Fruit fly (Drosophila melanogaster) whole organism, embryonic: Measurements from ENCODE around the gene Vps37B.

Experiments used
- CG11247 ChIP-seq: fragments of 200-800 bp; sonication (Bioruptor generic); IDR thresholded peaks from 2 replicates; pipeline ENCODE4 v1.3.6; 2022; ENCODE audit warnings: missing biosample characterization, missing genetic modification characterization
- CG13624 ChIP-seq: fragments of 200-800 bp; sonication (Bioruptor generic); optimal IDR thresholded peaks from 2 replicates; lab custom pipeline; 2016; ENCODE audit warnings: missing biosample characterization, missing genetic modification characterization
- CG18599 ChIP-seq: fragments of 200-800 bp; sonication (Bioruptor generic); optimal IDR thresholded peaks from 3 replicates; lab custom pipeline; 2017; ENCODE audit warnings: missing biosample characterization, missing genetic modification characterization, mild to moderate bottlenecking, moderate library complexity, missing genetic modification reagents
- CG2875 ChIP-seq: fragments of 200-800 bp; sonication (Bioruptor generic); optimal IDR thresholded peaks from 2 replicates; lab custom pipeline; 2017; ENCODE audit warnings: missing biosample characterization, mild to moderate bottlenecking, missing genetic modification characterization, missing genetic modification reagents
- CG30403 ChIP-seq: fragments of 200-800 bp; sonication (Bioruptor generic); optimal IDR thresholded peaks from 3 replicates; lab custom pipeline; 2016; ENCODE audit warnings: missing biosample characterization, missing genetic modification characterization
- CG30431 ChIP-seq: fragments of 200-800 bp; sonication (Bioruptor generic); optimal IDR thresholded peaks from 2 replicates; lab custom pipeline; 2017; ENCODE audit warnings: missing biosample characterization, missing genetic modification characterization
- CG3065 ChIP-seq: fragments of 200-800 bp; sonication (Bioruptor generic); optimal IDR thresholded peaks from 2 replicates; lab custom pipeline; 2016; ENCODE audit warnings: missing biosample characterization, missing genetic modification characterization
- CG31365 ChIP-seq: fragments of 200-800 bp; sonication (Bioruptor generic); optimal IDR thresholded peaks from 2 replicates; lab custom pipeline; 2018; ENCODE audit warnings: missing biosample characterization, mild to moderate bottlenecking, missing genetic modification characterization
- CG31388 ChIP-seq: fragments of 200-800 bp; sonication (Bioruptor generic); optimal IDR thresholded peaks from 2 replicates; lab custom pipeline; 2016; ENCODE audit warnings: missing biosample characterization, missing genetic modification characterization
- CG4820 ChIP-seq: fragments of 200-800 bp; sonication (Bioruptor generic); optimal IDR thresholded peaks from 3 replicates; lab custom pipeline; 2016; ENCODE audit warnings: missing biosample characterization, missing genetic modification characterization
- CG7357 ChIP-seq: fragments of 200-800 bp; sonication (Bioruptor generic); IDR thresholded peaks from 3 replicates; pipeline ENCODE4 v1.3.6; 2022; ENCODE audit warnings: missing biosample characterization, missing genetic modification characterization
- CG7786 ChIP-seq: fragments of 200-800 bp; sonication (Bioruptor generic); optimal IDR thresholded peaks from 2 replicates; lab custom pipeline; 2016; ENCODE audit warnings: missing biosample characterization, missing genetic modification characterization
- CG7839 ChIP-seq: fragments of 200-800 bp; sonication (Bioruptor generic); optimal IDR thresholded peaks from 3 replicates; lab custom pipeline; 2018; ENCODE audit warnings: missing biosample characterization, mild to moderate bottlenecking, missing genetic modification characterization, moderate library complexity
- CG9215 ChIP-seq: fragments of 200-800 bp; sonication (Bioruptor generic); IDR thresholded peaks from 2 replicates; pipeline ENCODE4 v1.3.6; 2022; ENCODE audit warnings: missing biosample characterization, missing genetic modification characterization
- CG9437 ChIP-seq: fragments of 200-800 bp; sonication (Bioruptor generic); optimal IDR thresholded peaks from 2 replicates; lab custom pipeline; 2018; ENCODE audit warnings: missing biosample characterization, mild to moderate bottlenecking, missing genetic modification characterization
- Camta ChIP-seq: fragments of 200-800 bp; sonication (Bioruptor generic); optimal IDR thresholded peaks from 2 replicates; lab custom pipeline; 2016; ENCODE audit warnings: missing biosample characterization, missing genetic modification characterization
- CkIIα-i1 ChIP-seq: fragments of 200-800 bp; sonication (Bioruptor generic); IDR thresholded peaks from 2 replicates; pipeline ENCODE4 v1.3.6; 2022; ENCODE audit warnings: missing biosample characterization, missing genetic modification characterization
- Dbx ChIP-seq: fragments of 200-800 bp; sonication (Bioruptor generic); IDR thresholded peaks from 3 replicates; pipeline ENCODE4 v1.3.6; 2022; ENCODE audit warnings: missing biosample characterization, missing genetic modification characterization
- Deaf1 ChIP-seq: fragments of 200-800 bp; optimal IDR thresholded peaks from 3 replicates; lab custom pipeline; 2019; ENCODE audit warnings: missing biosample characterization, mild to moderate bottlenecking, missing genetic modification characterization, moderate library complexity
- Dek ChIP-seq: fragments of 200-800 bp; sonication (Bioruptor generic); optimal IDR thresholded peaks from 3 replicates; lab custom pipeline; 2019; ENCODE audit warnings: missing biosample characterization, mild to moderate bottlenecking, missing genetic modification characterization, moderate library complexity
- Dref ChIP-seq: fragments of 200-800 bp; sonication (Bioruptor generic); IDR thresholded peaks from 2 replicates; pipeline ENCODE4 v1.3.6; 2022; ENCODE audit warnings: missing biosample characterization, missing genetic modification characterization
- Drgx ChIP-seq: fragments of 200-800 bp; sonication (Bioruptor generic); IDR thresholded peaks from 2 replicates; pipeline ENCODE4 v1.3.6; 2022; ENCODE audit warnings: missing biosample characterization, missing genetic modification characterization
- E2f2 ChIP-seq: fragments of 200-800 bp; sonication (Bioruptor generic); IDR thresholded peaks from 2 replicates; pipeline ENCODE4 v1.3.6; 2022; ENCODE audit warnings: missing biosample characterization, missing genetic modification characterization
- Ets97D ChIP-seq: fragments of 200-800 bp; sonication (Bioruptor generic); optimal IDR thresholded peaks from 3 replicates; lab custom pipeline; 2016; ENCODE audit warnings: missing biosample characterization, missing genetic modification characterization
- Lpt ChIP-seq: fragments of >200 bp; optimal IDR thresholded peaks from 2 replicates; lab custom pipeline; 2018; ENCODE audit warnings: missing biosample characterization, missing genetic modification characterization
- MBD-R2 ChIP-seq: fragments of 200-800 bp; sonication (Bioruptor generic); IDR thresholded peaks from 2 replicates; pipeline ENCODE4 v1.3.6; 2022; ENCODE audit warnings: missing biosample characterization, missing genetic modification characterization
- Mad ChIP-seq: fragments of 200-800 bp; sonication (Bioruptor generic); optimal IDR thresholded peaks from 2 replicates; lab custom pipeline; 2016; ENCODE audit warnings: missing biosample characterization, missing genetic modification characterization
- NC2α ChIP-seq: fragments of 200-800 bp; sonication (Bioruptor generic); optimal IDR thresholded peaks from 2 replicates; lab custom pipeline; 2016; ENCODE audit warnings: missing biosample characterization, missing genetic modification characterization
- Six4 ChIP-seq: fragments of 200-800 bp; sonication (Bioruptor generic); optimal IDR thresholded peaks from 2 replicates; lab custom pipeline; 2016; ENCODE audit warnings: missing biosample characterization, missing genetic modification characterization
- Spps ChIP-seq: fragments of 200-800 bp; sonication (Bioruptor generic); optimal IDR thresholded peaks from 2 replicates; lab custom pipeline; 2018; ENCODE audit warnings: missing biosample characterization, mild to moderate bottlenecking, missing genetic modification characterization
- Xbp1 ChIP-seq: fragments of 200-800 bp; sonication (Bioruptor generic); optimal IDR thresholded peaks from 3 replicates; lab custom pipeline; 2016; ENCODE audit warnings: missing biosample characterization, mild to moderate bottlenecking, missing genetic modification characterization
- ap ChIP-seq: fragments of 200-800 bp; sonication (Bioruptor generic); IDR thresholded peaks from 2 replicates; pipeline ENCODE4 v1.3.6; 2022; ENCODE audit warnings: missing biosample characterization, missing genetic modification characterization
- bbx ChIP-seq: fragments of 200-800 bp; sonication (Bioruptor generic); IDR thresholded peaks from 2 replicates; pipeline ENCODE4 v1.3.6; 2022; ENCODE audit warnings: missing biosample characterization, missing genetic modification characterization; ENCODE audit not compliant: partially characterized antibody
- caup ChIP-seq: fragments of 200-800 bp; sonication (Bioruptor generic); optimal IDR thresholded peaks from 3 replicates; lab custom pipeline; 2017; ENCODE audit warnings: missing biosample characterization, mild to moderate bottlenecking, missing genetic modification characterization, moderate library complexity; ENCODE audit not compliant: severe bottlenecking
- crc ChIP-seq: fragments of 200-800 bp; sonication (Bioruptor generic); optimal IDR thresholded peaks from 2 replicates; lab custom pipeline; 2016; ENCODE audit warnings: missing biosample characterization, missing genetic modification characterization
- cwo ChIP-seq: fragments of 200-800 bp; sonication (Bioruptor generic); optimal IDR thresholded peaks from 3 replicates; lab custom pipeline; 2017; ENCODE audit warnings: missing biosample characterization, missing genetic modification characterization, mild to moderate bottlenecking, moderate library complexity, missing genetic modification reagents
- danr ChIP-seq: fragments of 200-800 bp; sonication (Bioruptor generic); IDR thresholded peaks from 2 replicates; pipeline ENCODE4 v1.3.6; 2022; ENCODE audit warnings: missing biosample characterization, missing genetic modification characterization
- ems ChIP-seq: fragments of 200-800 bp; sonication (Bioruptor generic); optimal IDR thresholded peaks from 3 replicates; lab custom pipeline; 2016; ENCODE audit warnings: missing biosample characterization, missing genetic modification characterization
- grau ChIP-seq: fragments of 200-800 bp; optimal IDR thresholded peaks from 3 replicates; lab custom pipeline; 2019; ENCODE audit warnings: missing biosample characterization, mild to moderate bottlenecking, missing genetic modification characterization, moderate library complexity
- hkb ChIP-seq, 2 experiments: fragments of 200-800 bp in 1 of 2; fragments of >200 bp in 1 of 2; sonication (Bioruptor generic) in 1 of 2; IDR thresholded peaks in 1 of 2; optimal IDR thresholded peaks in 1 of 2; 2 replicates each; pipeline versions ENCODE4 v1.3.6 to Lab custom; 2017 to 2022; ENCODE audit warnings: missing biosample characterization in 1 of 2, missing genetic modification characterization in 1 of 2
- knrl ChIP-seq: fragments of 200-800 bp; sonication (Bioruptor generic); IDR thresholded peaks from 3 replicates; pipeline ENCODE4 v1.3.6; 2022; ENCODE audit warnings: missing biosample characterization, missing genetic modification characterization; ENCODE audit not compliant: partially characterized antibody
- pho ChIP-seq: fragments of 200-800 bp; sonication (Bioruptor generic); optimal IDR thresholded peaks from 2 replicates; lab custom pipeline; 2016; ENCODE audit warnings: missing biosample characterization, missing genetic modification characterization
- sim ChIP-seq: fragments of 200-800 bp; sonication (Bioruptor generic); IDR thresholded peaks from 2 replicates; pipeline ENCODE4 v1.3.6; 2022; ENCODE audit warnings: missing biosample characterization, missing genetic modification characterization
- stc ChIP-seq: fragments of 200-800 bp; sonication (Bioruptor generic); IDR thresholded peaks from 2 replicates; pipeline ENCODE4 v1.3.6; 2022; ENCODE audit warnings: missing biosample characterization, missing genetic modification characterization
- tgo ChIP-seq: fragments of 200-800 bp; sonication (Bioruptor generic); IDR thresholded peaks from 3 replicates; pipeline ENCODE4 v1.3.6; 2022; ENCODE audit warnings: missing biosample characterization, missing genetic modification characterization
- wek ChIP-seq: fragments of 200-800 bp; sonication (Bioruptor generic); optimal IDR thresholded peaks from 3 replicates; lab custom pipeline; 2018; ENCODE audit warnings: missing biosample characterization, mild to moderate bottlenecking, missing genetic modification characterization, moderate library complexity
- zfh1 ChIP-seq: fragments of 200-800 bp; sonication (Bioruptor generic); IDR thresholded peaks from 3 replicates; pipeline ENCODE4 v1.3.6; 2022; ENCODE audit warnings: missing biosample characterization, missing genetic modification characterization
- zfh2 ChIP-seq: fragments of 200-800 bp; sonication (Bioruptor generic); optimal IDR thresholded peaks from 2 replicates; lab custom pipeline; 2016; ENCODE audit warnings: missing biosample characterization, missing genetic modification characterization

Vps37B gene

dm6 chr3R:5263311-5264250, 37.6 kb downstream of the Vps37B start (continued):
- TF ChIP-seq danr (GFP tag; lab: Robert Waterston, UW) (0 out of 2 replicates have a peak, but pooled peaks have one; percentile 62), Ets97D (GFP tag; lab: Kevin White, UChicago) (no peak), hkb (optimal IDR thresholded peaks at IDR 0.05; lab: Kevin White, UChicago) (no peak), hkb (GFP tag; IDR thresholded peaks at IDR 0.05; lab: Robert Waterston, UW) (peak; percentile 68), CG18599 (GFP tag; lab: Kevin White, UChicago) (peak; percentile 87), CG31365 (tag; lab: Kevin White, UChicago) (no peak), Dbx (no peak; the same call in 1 of the 3 replicates), NC2α (no peak), Lpt (no peak), ap (GFP tag; lab: Robert Waterston, UW) (peak; percentile 66), CG3065 (GFP tag; lab: Kevin White, UChicago) (peak; percentile 35), CG11247 (peak; percentile 61; the same call in 1 of the 2 replicates), MBD-R2 (GFP tag; lab: Robert Waterston, UW) (peak; percentile 36; the same call in 1 of the 2 replicates), pho (GFP tag; lab: Kevin White, UChicago) (no peak), CG2875 (peak; percentile 73), CG7786 (GFP tag; lab: Kevin White, UChicago) (peak; percentile 2), CG13624 (GFP tag; lab: Kevin White, UChicago) (peak; percentile 9), Spps (tag; lab: Kevin White, UChicago) (peak; percentile 58), cwo (GFP tag; lab: Kevin White, UChicago) (peak; percentile 97), wek (GFP tag; lab: Kevin White, UChicago) (no peak), CG4820 (GFP tag; lab: Kevin White, UChicago) (peak; percentile 76), CG7357 (GFP tag; lab: Robert Waterston, UW) (peak; percentile 73), Six4 (GFP tag; lab: Kevin White, UChicago) (peak; percentile 68), crc (GFP tag; lab: Kevin White, UChicago) (no peak), sim (GFP tag; lab: Robert Waterston, UW) (no peak), Deaf1 (tag; lab: Kevin White, UChicago) (peak; percentile 45), caup (GFP tag; lab: Kevin White, UChicago) (peak; percentile 87), Dref (GFP tag; lab: Robert Waterston, UW) (no peak), knrl (no peak), Mad (GFP tag; lab: Kevin White, UChicago) (no peak), CG7839 (tag; lab: Kevin White, UChicago) (peak; percentile 94), CG9215 (no peak; the same call in 1 of the 2 replicates), CG31388 (no peak), CG30431 (GFP tag; lab: Kevin White, UChicago) (peak; percentile 77), CG9437 (peak; percentile 85), stc (GFP tag; lab: Robert Waterston, UW) (peak; percentile 66; the same call in 1 of the 2 replicates), CG30403 (GFP tag; lab: Kevin White, UChicago) (peak; percentile 74), E2f2 (GFP tag; lab: Robert Waterston, UW) (peak; percentile 58; the same call in 1 of the 2 replicates), zfh1 (GFP tag; lab: Robert Waterston, UW) (0 out of 3 replicates have a peak, but pooled peaks have one; percentile 45), Camta (GFP tag; lab: Kevin White, UChicago) (no peak), Dek (tag; lab: Kevin White, UChicago) (peak; percentile 78), grau (tag; lab: Kevin White, UChicago) (peak; percentile 91), CkIIα-i1 (no peak), zfh2 (GFP tag; lab: Kevin White, UChicago) (peak; percentile 8), Xbp1 (peak; percentile 82), Drgx (GFP tag; lab: Robert Waterston, UW) (peak; percentile 23; the same call in 1 of the 2 replicates), tgo (GFP tag; lab: Robert Waterston, UW) (peak; percentile 66), ems (no peak), bbx (GFP tag; lab: Robert Waterston, UW) (peak; percentile 45)
